Fruit fly (Drosophila melanogaster): ENCODE data around the gene CG1907.

DNA sequence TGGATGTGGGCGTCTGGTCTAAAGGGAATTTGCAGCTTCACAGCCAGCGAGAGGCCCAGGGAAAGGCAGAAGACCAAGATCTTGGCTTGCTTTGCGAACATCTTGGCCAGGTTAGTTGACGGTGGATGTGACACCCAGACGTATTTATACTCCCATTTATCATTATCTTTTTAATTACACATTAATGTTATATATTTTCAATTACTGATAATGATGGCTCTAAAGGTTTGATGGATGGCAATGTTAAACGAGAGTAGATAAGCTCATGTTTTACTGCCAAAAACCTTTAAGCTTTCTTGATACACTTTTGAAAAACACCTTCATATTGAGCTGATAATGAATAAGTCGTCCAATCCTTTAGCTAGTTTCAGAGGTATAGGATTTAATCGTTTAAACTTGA is 29.2 kb upstream of the CG1907 start, which contains the start of gene CG11470:
- TF ChIP-seq CTCF (optimal IDR thresholded peaks at IDR 0.05) (no peak), CG8478 (optimal IDR thresholded peaks at IDR 0.05) (no peak)
